Fruit fly (Drosophila melanogaster) whole organism, embryonic: ENCODE data around the gene CG2278.

Experiments used
- Abd-B ChIP-seq: fragments of 200-800 bp; sonication (Bioruptor generic); optimal IDR thresholded peaks from 2 replicates; lab custom pipeline; 2018; ENCODE audit warnings: missing biosample characterization, mild to moderate bottlenecking, missing genetic modification characterization, moderate library complexity
- Aef1 ChIP-seq: fragments of 200-800 bp; sonication (Bioruptor generic); IDR thresholded peaks from 3 replicates; pipeline ENCODE4 v1.3.6; 2022; ENCODE audit warnings: missing biosample characterization, missing genetic modification characterization
- BtbVII ChIP-seq: fragments of 200-800 bp; sonication (Bioruptor generic); optimal IDR thresholded peaks from 3 replicates; lab custom pipeline; 2017; ENCODE audit warnings: missing biosample characterization, mild to moderate bottlenecking, missing genetic modification characterization
- CG10543 ChIP-seq: fragments of 200-800 bp; sonication (Bioruptor generic); optimal IDR thresholded peaks from 3 replicates; lab custom pipeline; 2017; ENCODE audit warnings: missing biosample characterization, mild to moderate bottlenecking, missing genetic modification characterization, moderate library complexity
- CG12219 ChIP-seq: fragments of 200-800 bp; sonication (Bioruptor generic); optimal IDR thresholded peaks from 3 replicates; lab custom pipeline; 2018; ENCODE audit warnings: missing biosample characterization, mild to moderate bottlenecking, missing genetic modification characterization
- CG13424 ChIP-seq: fragments of 200-800 bp; sonication (Bioruptor generic); optimal IDR thresholded peaks from 2 replicates; lab custom pipeline; 2019; ENCODE audit warnings: missing biosample characterization, mild to moderate bottlenecking, missing genetic modification characterization, moderate library complexity
- CG14860 ChIP-seq: fragments of 200-800 bp; sonication (Bioruptor generic); IDR thresholded peaks from 3 replicates; pipeline ENCODE4 v1.3.6; 2022; ENCODE audit warnings: missing biosample characterization, missing genetic modification characterization; ENCODE audit not compliant: partially characterized antibody
- CG15479 ChIP-seq: fragments of 200-800 bp; sonication (Bioruptor generic); optimal IDR thresholded peaks from 3 replicates; lab custom pipeline; 2019; ENCODE audit warnings: missing biosample characterization, mild to moderate bottlenecking, missing genetic modification characterization, moderate library complexity
- CG2116 ChIP-seq: fragments of 200-800 bp; sonication (Bioruptor generic); optimal IDR thresholded peaks from 3 replicates; lab custom pipeline; 2018; ENCODE audit warnings: missing biosample characterization, mild to moderate bottlenecking, missing genetic modification characterization
- CG2889 ChIP-seq: fragments of 200-800 bp; sonication (Bioruptor generic); IDR thresholded peaks from 3 replicates; pipeline ENCODE4 v1.3.6; 2022; ENCODE audit warnings: missing biosample characterization, missing genetic modification characterization
- CG31388 ChIP-seq: fragments of 200-800 bp; sonication (Bioruptor generic); optimal IDR thresholded peaks from 2 replicates; lab custom pipeline; 2016; ENCODE audit warnings: missing biosample characterization, missing genetic modification characterization
- CG6254 ChIP-seq: fragments of 200-800 bp; sonication (Bioruptor generic); optimal IDR thresholded peaks from 3 replicates; lab custom pipeline; 2017; ENCODE audit warnings: mild to moderate bottlenecking, missing biosample characterization, missing genetic modification reagents, missing genetic modification characterization
- CG7556 ChIP-seq: fragments of 200-800 bp; sonication (Bioruptor generic); optimal IDR thresholded peaks from 2 replicates; lab custom pipeline; 2017; ENCODE audit warnings: missing biosample characterization, mild to moderate bottlenecking, missing genetic modification characterization
- CG7786 ChIP-seq: fragments of 200-800 bp; sonication (Bioruptor generic); optimal IDR thresholded peaks from 2 replicates; lab custom pipeline; 2016; ENCODE audit warnings: missing biosample characterization, missing genetic modification characterization
- CG8359 ChIP-seq: fragments of 200-800 bp; sonication (Bioruptor generic); optimal IDR thresholded peaks from 2 replicates; lab custom pipeline; 2017; ENCODE audit warnings: missing biosample characterization, mild to moderate bottlenecking, missing genetic modification characterization, borderline replicate concordance
- CG9215 ChIP-seq: fragments of 200-800 bp; sonication (Bioruptor generic); IDR thresholded peaks from 2 replicates; pipeline ENCODE4 v1.3.6; 2022; ENCODE audit warnings: missing biosample characterization, missing genetic modification characterization
- CrebB ChIP-seq: fragments of 200-800 bp; sonication (Bioruptor generic); optimal IDR thresholded peaks from 3 replicates; lab custom pipeline; 2018; ENCODE audit warnings: missing biosample characterization, mild to moderate bottlenecking, missing genetic modification characterization
- D19B ChIP-seq: fragments of 200-800 bp; sonication (Bioruptor generic); optimal IDR thresholded peaks from 2 replicates; lab custom pipeline; 2017; ENCODE audit warnings: missing biosample characterization, mild to moderate bottlenecking, missing genetic modification characterization
- Dp ChIP-seq: fragments of 200-800 bp; sonication (Bioruptor generic); optimal IDR thresholded peaks from 2 replicates; lab custom pipeline; 2018; ENCODE audit warnings: missing biosample characterization, mild to moderate bottlenecking, missing genetic modification characterization, moderate library complexity
- Elba2 ChIP-seq: fragments of 200-800 bp; sonication (Bioruptor generic); optimal IDR thresholded peaks from 3 replicates; lab custom pipeline; 2016; ENCODE audit warnings: missing biosample characterization, missing genetic modification characterization
- Fer3 ChIP-seq: fragments of 200-800 bp; sonication (Bioruptor generic); optimal IDR thresholded peaks from 2 replicates; lab custom pipeline; 2018; ENCODE audit warnings: missing biosample characterization, mild to moderate bottlenecking, missing genetic modification characterization, moderate library complexity
- HHEX ChIP-seq: fragments of 200-800 bp; sonication (Bioruptor generic); optimal IDR thresholded peaks from 3 replicates; lab custom pipeline; 2017; ENCODE audit warnings: missing biosample characterization, mild to moderate bottlenecking, missing genetic modification characterization, missing genetic modification reagents
- HmgD ChIP-seq: fragments of 200-800 bp; sonication (Bioruptor generic); optimal IDR thresholded peaks from 3 replicates; lab custom pipeline; 2016; ENCODE audit warnings: missing biosample characterization, missing genetic modification characterization
- Hmr ChIP-seq: fragments of 200-800 bp; sonication (Bioruptor generic); optimal IDR thresholded peaks from 3 replicates; lab custom pipeline; 2017; ENCODE audit warnings: mild to moderate bottlenecking, missing biosample characterization, missing genetic modification reagents, missing genetic modification characterization
- Hr51 ChIP-seq, 2 experiments: fragments of 200-800 bp; sonication (Bioruptor generic); optimal IDR thresholded peaks; 2 replicates in 1 of 2; 3 replicates in 1 of 2; lab custom pipeline; 2016 to 2018; ENCODE audit warnings: missing biosample characterization in 2 of 2, missing genetic modification characterization in 2 of 2, mild to moderate bottlenecking in 1 of 2, moderate library complexity in 1 of 2
- Nf-YC ChIP-seq: fragments of 200-800 bp; optimal IDR thresholded peaks from 3 replicates; lab custom pipeline; 2019; ENCODE audit warnings: missing biosample characterization, mild to moderate bottlenecking, missing genetic modification characterization, moderate library complexity
- Oli ChIP-seq: fragments of 200-800 bp; sonication (Bioruptor generic); optimal IDR thresholded peaks from 2 replicates; lab custom pipeline; 2018; ENCODE audit warnings: missing biosample characterization, mild to moderate bottlenecking, missing genetic modification characterization, moderate library complexity
- Pdp1 ChIP-seq, 2 experiments: fragments of 200-800 bp; sonication (Bioruptor generic); optimal IDR thresholded peaks; 3 replicates each; lab custom pipeline; 2016; ENCODE audit warnings: missing biosample characterization in 2 of 2, missing genetic modification characterization in 2 of 2, mild to moderate bottlenecking in 1 of 2, moderate library complexity in 1 of 2
- Poxn ChIP-seq: fragments of 200-800 bp; sonication (Bioruptor generic); IDR thresholded peaks from 2 replicates; pipeline ENCODE4 v1.3.6; 2022; ENCODE audit warnings: missing biosample characterization, missing genetic modification characterization
- Side ChIP-seq: fragments of 200-800 bp; sonication (Bioruptor generic); optimal IDR thresholded peaks from 2 replicates; lab custom pipeline; 2016; ENCODE audit warnings: missing biosample characterization, missing genetic modification characterization
- Trl ChIP-seq, 3 experiments: fragments of >200 bp in 2 of 3; fragments of 200-800 bp in 1 of 3; sonication (Bioruptor generic) in 1 of 3; optimal IDR thresholded peaks; 2 replicates in 1 of 3; 3 replicates in 2 of 3; lab custom pipeline; 2016 to 2017; ENCODE audit warnings: missing biosample characterization in 1 of 3, missing genetic modification characterization in 1 of 3
- al ChIP-seq: fragments of 200-800 bp; sonication (Bioruptor generic); IDR thresholded peaks from 2 replicates; pipeline ENCODE4 v1.3.6; 2022; ENCODE audit warnings: missing biosample characterization, missing genetic modification characterization
- amos ChIP-seq: fragments of 200-800 bp; sonication (Bioruptor generic); IDR thresholded peaks from 2 replicates; pipeline ENCODE4 v1.3.6; 2022; ENCODE audit warnings: missing biosample characterization, missing genetic modification characterization; ENCODE audit not compliant: partially characterized antibody
- cas ChIP-seq: fragments of 200-800 bp; sonication (Bioruptor generic); IDR thresholded peaks from 2 replicates; pipeline ENCODE4 v1.3.6; 2022; ENCODE audit warnings: missing biosample characterization, missing genetic modification characterization
- caup ChIP-seq: fragments of 200-800 bp; sonication (Bioruptor generic); optimal IDR thresholded peaks from 3 replicates; lab custom pipeline; 2017; ENCODE audit warnings: missing biosample characterization, mild to moderate bottlenecking, missing genetic modification characterization, moderate library complexity; ENCODE audit not compliant: severe bottlenecking
- croc ChIP-seq: fragments of 200-800 bp; sonication (Bioruptor generic); conservative IDR thresholded peaks from 3 replicates; pipeline ENCODE4 v1.3.6; 2022; ENCODE audit warnings: missing biosample characterization, missing genetic modification characterization
- gsb-n ChIP-seq: fragments of 200-800 bp; sonication (Bioruptor generic); optimal IDR thresholded peaks from 3 replicates; lab custom pipeline; 2018; ENCODE audit warnings: missing biosample characterization, mild to moderate bottlenecking, missing genetic modification characterization
- hbn ChIP-seq: fragments of 200-800 bp; sonication (Bioruptor generic); IDR thresholded peaks from 2 replicates; pipeline ENCODE4 v1.3.6; 2022; ENCODE audit warnings: missing biosample characterization, missing genetic modification characterization; ENCODE audit not compliant: partially characterized antibody
- inv ChIP-seq: fragments of 200-800 bp; sonication (Bioruptor generic); IDR thresholded peaks from 2 replicates; pipeline ENCODE4 v1.3.6; 2022; ENCODE audit warnings: missing biosample characterization, missing genetic modification characterization; ENCODE audit not compliant: partially characterized antibody
- lola ChIP-seq, 3 experiments: fragments of >200 bp in 2 of 3; fragments of 200-800 bp in 1 of 3; sonication (Bioruptor generic) in 1 of 3; optimal IDR thresholded peaks; 2 replicates each; lab custom pipeline; 2017 to 2019; ENCODE audit warnings: missing biosample characterization in 3 of 3, missing genetic modification characterization in 3 of 3, mild to moderate bottlenecking in 1 of 3, moderate library complexity in 1 of 3
- pb ChIP-seq: fragments of 200-800 bp; sonication (Bioruptor generic); optimal IDR thresholded peaks from 3 replicates; lab custom pipeline; 2016; ENCODE audit warnings: missing biosample characterization, missing genetic modification characterization
- sd ChIP-seq: fragments of 200-800 bp; sonication (Bioruptor generic); optimal IDR thresholded peaks from 3 replicates; lab custom pipeline; 2018; ENCODE audit warnings: missing biosample characterization, mild to moderate bottlenecking, missing genetic modification characterization, moderate library complexity
- sisA ChIP-seq: fragments of 200-800 bp; sonication (Bioruptor generic); IDR thresholded peaks from 2 replicates; pipeline ENCODE4 v1.3.6; 2022; ENCODE audit warnings: missing biosample characterization, missing genetic modification characterization
- sqz ChIP-seq: fragments of 200-800 bp; sonication (Bioruptor generic); optimal IDR thresholded peaks from 3 replicates; lab custom pipeline; 2018; ENCODE audit warnings: missing biosample characterization, mild to moderate bottlenecking, missing genetic modification characterization
- vnd ChIP-seq: fragments of 200-800 bp; sonication (Bioruptor generic); IDR thresholded peaks from 3 replicates; pipeline ENCODE4 v1.3.6; 2022; ENCODE audit warnings: missing biosample characterization, missing genetic modification characterization; ENCODE audit not compliant: partially characterized antibody
- zen ChIP-seq: fragments of 200-800 bp; sonication (Bioruptor generic); optimal IDR thresholded peaks from 3 replicates; lab custom pipeline; 2018; ENCODE audit warnings: missing biosample characterization, mild to moderate bottlenecking, missing genetic modification characterization, moderate library complexity
- zfh2 ChIP-seq: fragments of 200-800 bp; sonication (Bioruptor generic); optimal IDR thresholded peaks from 2 replicates; lab custom pipeline; 2016; ENCODE audit warnings: missing biosample characterization, missing genetic modification characterization

Gene CG2278

DNA sequence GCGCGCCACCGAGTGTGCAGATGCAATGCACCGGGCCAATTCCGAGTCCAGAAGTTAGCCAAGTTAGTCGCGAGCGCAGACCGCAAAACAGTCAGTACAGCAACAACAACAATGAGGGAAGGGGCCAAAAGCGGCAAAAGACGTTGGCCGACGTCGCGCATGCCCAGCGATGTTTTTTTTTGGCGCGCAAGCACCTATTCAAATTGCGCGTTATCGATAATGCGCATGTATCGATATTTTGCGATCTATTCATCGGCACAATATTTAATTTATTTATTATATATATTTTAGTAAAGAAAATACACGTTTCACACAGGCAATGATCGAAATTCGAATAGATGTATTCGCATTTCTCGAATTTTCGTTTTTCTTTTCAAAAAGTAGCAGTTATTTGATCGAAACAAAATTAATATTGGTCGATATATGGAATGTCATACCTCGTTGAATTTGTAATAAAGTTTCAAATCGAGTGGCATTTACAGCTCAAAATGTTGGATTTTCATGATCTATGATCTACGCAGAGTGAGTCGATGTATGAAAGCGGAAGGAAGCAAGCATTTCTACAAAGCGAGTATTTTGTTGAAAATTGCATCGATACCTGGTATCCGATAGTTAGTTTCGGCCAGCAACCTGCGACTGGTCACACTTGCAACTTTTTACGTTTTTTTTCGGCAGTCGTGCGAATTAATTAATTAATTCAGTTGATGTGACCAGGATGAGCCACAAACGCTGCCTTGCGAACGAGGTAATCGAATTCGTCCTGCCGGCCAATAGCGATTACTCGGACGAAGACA lies 40.7 kb downstream of the CG2278 start, which contains the start of gene CG2116 (continued):
- TF ChIP-seq D19B (GFP tag; lab: Kevin White, UChicago) (no peak), CG10543 (GFP tag; lab: Kevin White, UChicago) (peak; percentile 9), al (GFP tag; lab: Robert Waterston, UW) (no peak), Trl (optimal IDR thresholded peaks at IDR 0.05; lab: Kevin White, UChicago) (no peak), Trl (GFP tag; optimal IDR thresholded peaks at IDR 0.05; lab: Kevin White, UChicago) (no peak), CG2889 (GFP tag; lab: Robert Waterston, UW) (no peak), croc (GFP tag; lab: Robert Waterston, UW) (no peak), gsb-n (tag; lab: Kevin White, UChicago) (no peak), inv (GFP tag; lab: Robert Waterston, UW) (peak; percentile 59; the same call in 1 of the 2 replicates), CG12219 (GFP tag; lab: Kevin White, UChicago) (no peak), CG7786 (GFP tag; lab: Kevin White, UChicago) (no peak), CG31388 (no peak), vnd (GFP tag; lab: Robert Waterston, UW) (peak; percentile 72), hbn (GFP tag; lab: Robert Waterston, UW) (peak; percentile 59; the same call in 1 of the 2 replicates), sd (tag; lab: Kevin White, UChicago) (no peak), Dp (GFP tag; lab: Kevin White, UChicago) (peak; percentile 74), Nf-YC (peak; percentile 20), Hmr (GFP tag; lab: Kevin White, UChicago) (no peak), CrebB (tag; lab: Kevin White, UChicago) (no peak), Elba2 (GFP tag; lab: Kevin White, UChicago) (no peak), sqz (peak; percentile 66), Abd-B (GFP tag; lab: Kevin White, UChicago) (peak; percentile 6), Side (no peak), Oli (tag; lab: Kevin White, UChicago) (no peak), CG9215 (no peak), HHEX (GFP tag; lab: Kevin White, UChicago) (no peak), pb (GFP tag; lab: Kevin White, UChicago) (no peak), Hr51 (GFP tag; optimal IDR thresholded peaks at IDR 0.05; lab: Kevin White, UChicago) (no peak), Fer3 (tag; lab: Kevin White, UChicago) (no peak), CG2116 (GFP tag; lab: Kevin White, UChicago) (peak; percentile 93), CG7556 (no peak), Pdp1 (GFP tag; optimal IDR thresholded peaks at IDR 0.05; lab: Kevin White, UChicago) (no peak), CG14860 (GFP tag; lab: Robert Waterston, UW) (peak; percentile 59; the same call in 1 of the 3 replicates), caup (GFP tag; lab: Kevin White, UChicago) (no peak), zen (no peak), Aef1 (GFP tag; lab: Robert Waterston, UW) (no peak), BtbVII (GFP tag; lab: Kevin White, UChicago) (no peak), zfh2 (GFP tag; lab: Kevin White, UChicago) (no peak), sisA (no peak), Poxn (no peak), lola (GFP tag; optimal IDR thresholded peaks at IDR 0.05; lab: Kevin White, UChicago) (peak in 1 of 3 experiments; percentile 6), CG15479 (no peak), cas (GFP tag; lab: Robert Waterston, UW) (no peak), CG6254 (GFP tag; lab: Kevin White, UChicago) (no peak), amos (GFP tag; lab: Robert Waterston, UW) (peak; percentile 73), CG13424 (tag; lab: Kevin White, UChicago) (no peak), HmgD (no peak), CG8359 (GFP tag; lab: Kevin White, UChicago) (no peak)
